Worm (Caenorhabditis elegans): ENCODE data around the gene hcp-3.

The hcp-3 gene

ce11 chrIII:9616426-9616825, at the start of gene hcp-3:
Gene hcp-3, minus strand, starts transcription at chrIII:9616470.
- TF ChIP-seq dve-1 (tag; optimal IDR thresholded peaks at IDR 0.05; ENCODE audit: insufficient read depth), result peak; percentile 34
- peak; percentile 78 for TF ChIP-seq dpl-1 (GFP tag; optimal IDR thresholded peaks at IDR 0.05)
- TF ChIP-seq lin-38 (GFP tag; IDR thresholded peaks at IDR 0.05), result peak; percentile 59
- no peak for TF ChIP-seq cey-2 (tag; optimal IDR thresholded peaks at IDR 0.05; ENCODE audit: borderline replicate concordance, insufficient read depth)
- TF ChIP-seq lsy-2 (tag; optimal IDR thresholded peaks at IDR 0.05), result peak in 1 of 2 experiments; percentile 69
- TF ChIP-seq hlh-11 (tag; optimal IDR thresholded peaks at IDR 0.05), result no peak
- no peak for TF ChIP-seq nhr-10 (tag; optimal IDR thresholded peaks at IDR 0.05)
- no peak for TF ChIP-seq ceh-20 (GFP tag; IDR thresholded peaks at IDR 0.05)
- no peak for TF ChIP-seq zag-1 (tag; optimal IDR thresholded peaks at IDR 0.05)
- TF ChIP-seq hlh-30 (tag; optimal IDR thresholded peaks at IDR 0.05; ENCODE audit: insufficient read depth), result peak; percentile 38
- TF ChIP-seq mes-2 (tag; optimal IDR thresholded peaks at IDR 0.05; ENCODE audit: poor library complexity, severe bottlenecking), result peak; percentile 69
- TF ChIP-seq D1046.2 (GFP tag; IDR thresholded peaks at IDR 0.05), result no peak
- no peak for TF ChIP-seq lin-15B (tag; optimal IDR thresholded peaks at IDR 0.05)

ce11 chrIII:9665490-9666179, 49.4 kb upstream of the hcp-3 start:
- TF ChIP-seq fkh-10 (GFP tag; optimal IDR thresholded peaks at IDR 0.05), result peak; percentile 68
- TF ChIP-seq dve-1 (tag; optimal IDR thresholded peaks at IDR 0.05; ENCODE audit: insufficient read depth), result peak; percentile 56
- no peak for TF ChIP-seq daf-16 (GFP tag; optimal IDR thresholded peaks at IDR 0.05)
- peak; percentile 66 for TF ChIP-seq daf-16 (tag; optimal IDR thresholded peaks at IDR 0.05)
- TF ChIP-seq pqm-1 (tag; optimal IDR thresholded peaks at IDR 0.05), result peak; percentile 56
- peak; percentile 55; the same call in 1 of the 2 replicates for TF ChIP-seq pha-4 (GFP tag; IDR thresholded peaks at IDR 0.05)
- no peak for TF ChIP-seq pha-4 (tag; optimal IDR thresholded peaks at IDR 0.05)
- peak; percentile 59; the same call in 1 of the 2 replicates for TF ChIP-seq hmg-1.1 (GFP tag; IDR thresholded peaks at IDR 0.05)
- TF ChIP-seq dpl-1 (GFP tag; optimal IDR thresholded peaks at IDR 0.05), result no peak
- TF ChIP-seq nhr-111 (GFP tag; optimal IDR thresholded peaks at IDR 0.05), result no peak
- peak; percentile 45 for TF ChIP-seq hlh-11 (tag; optimal IDR thresholded peaks at IDR 0.05)
- peak in 1 of 2 experiments; percentile 23 for TF ChIP-seq hif-1 (tag; optimal IDR thresholded peaks at IDR 0.05)
- peak in 1 of 2 experiments; percentile 17 for TF ChIP-seq lsy-2 (tag; optimal IDR thresholded peaks at IDR 0.05)
- peak; percentile 31 for TF ChIP-seq F37D6.2 (tag; optimal IDR thresholded peaks at IDR 0.05)
- peak; percentile 88 for TF ChIP-seq dmd-6 (GFP tag; IDR thresholded peaks at IDR 0.05)
- peak; percentile 26 for TF ChIP-seq gei-8 (GFP tag; optimal IDR thresholded peaks at IDR 0.05)
- 0 out of 2 replicates have a peak, but pooled peaks have one; percentile 5 for TF ChIP-seq D1046.2 (GFP tag; IDR thresholded peaks at IDR 0.05)
- TF ChIP-seq mxl-3 (GFP tag; optimal IDR thresholded peaks at IDR 0.05), result peak; percentile 49
- TF ChIP-seq F44E2.7 (GFP tag; IDR thresholded peaks at IDR 0.05), result no peak
- peak; percentile 17 for TF ChIP-seq hlh-30 (tag; optimal IDR thresholded peaks at IDR 0.05; ENCODE audit: insufficient read depth)
- no peak for TF ChIP-seq ceh-82 (tag; optimal IDR thresholded peaks at IDR 0.05)
- TF ChIP-seq php-3 (GFP tag; IDR thresholded peaks at IDR 0.05), result peak; percentile 61
- no peak for TF ChIP-seq vab-7 (GFP tag; IDR thresholded peaks at IDR 0.05)
- TF ChIP-seq rbr-2 (tag; optimal IDR thresholded peaks at IDR 0.05), result peak; percentile 18
- 0 out of 2 replicates have a peak, but pooled peaks have one; percentile 34 for TF ChIP-seq arid-1 (GFP tag; conservative IDR thresholded peaks at IDR 0.05)
- peak in 1 of 2 experiments; percentile 98 for TF ChIP-seq unc-62 (GFP tag; optimal IDR thresholded peaks at IDR 0.05 in 1 of 2)
- TF ChIP-seq unc-62 (tag; optimal IDR thresholded peaks at IDR 0.05), result no peak
- no peak for TF ChIP-seq F49E8.2 (tag; optimal IDR thresholded peaks at IDR 0.05; ENCODE audit: borderline replicate concordance)
- peak; percentile 46 for TF ChIP-seq nhr-28 (tag; optimal IDR thresholded peaks at IDR 0.05)
- TF ChIP-seq ctbp-1 (GFP tag; IDR thresholded peaks at IDR 0.05), result 0 out of 2 replicates have a peak, but pooled peaks have one; percentile 21
- 0 out of 2 replicates have a peak, but pooled peaks have one; percentile 24 for TF ChIP-seq lin-1 (GFP tag; IDR thresholded peaks at IDR 0.05)
- TF ChIP-seq lin-13 (GFP tag; optimal IDR thresholded peaks at IDR 0.05), result no peak
- TF ChIP-seq aha-1 (tag), result peak; percentile 94
